Fruit fly (Drosophila melanogaster) whole organism, embryonic: ENCODE measurements around the gene CG2124.

Experiments used
- BtbVII ChIP-seq: fragments of 200-800 bp; sonication (Bioruptor generic); optimal IDR thresholded peaks from 3 replicates; lab custom pipeline; 2017; ENCODE audit warnings: missing biosample characterization, mild to moderate bottlenecking, missing genetic modification characterization
- CG11695 ChIP-seq: fragments of 200-800 bp; sonication (Bioruptor generic); IDR thresholded peaks from 3 replicates; pipeline ENCODE4 v1.3.6; 2022; ENCODE audit warnings: missing biosample characterization, missing genetic modification characterization
- CG12071 ChIP-seq: fragments of 200-800 bp; sonication (Bioruptor generic); optimal IDR thresholded peaks from 3 replicates; lab custom pipeline; 2018; ENCODE audit warnings: missing biosample characterization, mild to moderate bottlenecking, missing genetic modification characterization
- CG12155 ChIP-seq: fragments of 200-800 bp; sonication (Bioruptor generic); optimal IDR thresholded peaks from 3 replicates; lab custom pipeline; 2016; ENCODE audit warnings: missing biosample characterization, missing genetic modification characterization
- CG12391 ChIP-seq: fragments of 200-800 bp; sonication (Bioruptor generic); optimal IDR thresholded peaks from 3 replicates; lab custom pipeline; 2018; ENCODE audit warnings: missing biosample characterization, mild to moderate bottlenecking, missing genetic modification characterization, moderate library complexity
- CG12942 ChIP-seq: fragments of 200-800 bp; sonication (Bioruptor generic); optimal IDR thresholded peaks from 3 replicates; lab custom pipeline; 2016; ENCODE audit warnings: missing biosample characterization, missing genetic modification characterization
- CG13287 ChIP-seq: fragments of 200-800 bp; sonication (Bioruptor generic); IDR thresholded peaks from 2 replicates; pipeline ENCODE4 v1.3.6; 2022; ENCODE audit warnings: missing biosample characterization, missing genetic modification characterization; ENCODE audit not compliant: partially characterized antibody
- CG14050 ChIP-seq: fragments of 200-800 bp; sonication (Bioruptor generic); IDR thresholded peaks from 3 replicates; pipeline ENCODE4 v1.3.6; 2022; ENCODE audit warnings: missing biosample characterization, missing genetic modification characterization
- CG14860 ChIP-seq: fragments of 200-800 bp; sonication (Bioruptor generic); IDR thresholded peaks from 3 replicates; pipeline ENCODE4 v1.3.6; 2022; ENCODE audit warnings: missing biosample characterization, missing genetic modification characterization; ENCODE audit not compliant: partially characterized antibody
- CG15011 ChIP-seq: fragments of 200-800 bp; sonication (Bioruptor generic); optimal IDR thresholded peaks from 3 replicates; lab custom pipeline; 2018; ENCODE audit warnings: missing biosample characterization, mild to moderate bottlenecking, missing genetic modification characterization
- CG18262 ChIP-seq: fragments of 200-800 bp; optimal IDR thresholded peaks from 3 replicates; lab custom pipeline; 2019; ENCODE audit warnings: missing biosample characterization, mild to moderate bottlenecking, missing genetic modification characterization, moderate library complexity
- CG2202 ChIP-seq: fragments of 200-800 bp; sonication (Bioruptor generic); optimal IDR thresholded peaks from 2 replicates; lab custom pipeline; 2018; ENCODE audit warnings: missing biosample characterization, mild to moderate bottlenecking, missing genetic modification characterization
- CG30403 ChIP-seq: fragments of 200-800 bp; sonication (Bioruptor generic); optimal IDR thresholded peaks from 3 replicates; lab custom pipeline; 2016; ENCODE audit warnings: missing biosample characterization, missing genetic modification characterization
- CG31224 ChIP-seq: fragments of 200-800 bp; sonication (Bioruptor generic); IDR thresholded peaks from 2 replicates; pipeline ENCODE4 v1.3.6; 2022; ENCODE audit warnings: missing biosample characterization, missing genetic modification characterization
- CG42726 ChIP-seq: fragments of 200-800 bp; sonication (Bioruptor generic); IDR thresholded peaks from 2 replicates; pipeline ENCODE4 v1.3.6; 2022; ENCODE audit warnings: missing biosample characterization, missing genetic modification characterization; ENCODE audit not compliant: partially characterized antibody
- CG4730 ChIP-seq: fragments of 200-800 bp; sonication (Bioruptor generic); IDR thresholded peaks from 2 replicates; pipeline ENCODE4 v1.3.6; 2022; ENCODE audit warnings: missing biosample characterization, missing genetic modification characterization
- CG5180 ChIP-seq: fragments of 200-800 bp; sonication (Bioruptor generic); optimal IDR thresholded peaks from 3 replicates; lab custom pipeline; 2017; ENCODE audit warnings: missing biosample characterization, missing genetic modification characterization, mild to moderate bottlenecking, moderate library complexity, missing genetic modification reagents
- CG6689 ChIP-seq: fragments of 200-800 bp; sonication (Bioruptor generic); IDR thresholded peaks from 2 replicates; pipeline ENCODE4 v1.3.6; 2022; ENCODE audit warnings: missing biosample characterization, missing genetic modification characterization
- CG7745 ChIP-seq: fragments of 200-800 bp; sonication (Bioruptor generic); optimal IDR thresholded peaks from 2 replicates; lab custom pipeline; 2018; ENCODE audit warnings: missing biosample characterization, mild to moderate bottlenecking, missing genetic modification characterization, moderate library complexity
- CG7987 ChIP-seq: fragments of 200-800 bp; sonication (Bioruptor generic); optimal IDR thresholded peaks from 2 replicates; lab custom pipeline; 2018; ENCODE audit warnings: missing biosample characterization, mild to moderate bottlenecking, missing genetic modification characterization, moderate library complexity
- CG9437 ChIP-seq: fragments of 200-800 bp; sonication (Bioruptor generic); optimal IDR thresholded peaks from 2 replicates; lab custom pipeline; 2018; ENCODE audit warnings: missing biosample characterization, mild to moderate bottlenecking, missing genetic modification characterization
- CrebB ChIP-seq: fragments of 200-800 bp; sonication (Bioruptor generic); optimal IDR thresholded peaks from 3 replicates; lab custom pipeline; 2018; ENCODE audit warnings: missing biosample characterization, mild to moderate bottlenecking, missing genetic modification characterization
- Dek ChIP-seq: fragments of 200-800 bp; sonication (Bioruptor generic); optimal IDR thresholded peaks from 3 replicates; lab custom pipeline; 2019; ENCODE audit warnings: missing biosample characterization, mild to moderate bottlenecking, missing genetic modification characterization, moderate library complexity
- Fer1 ChIP-seq: fragments of 200-800 bp; sonication (Bioruptor generic); optimal IDR thresholded peaks from 2 replicates; lab custom pipeline; 2017; ENCODE audit warnings: missing biosample characterization, mild to moderate bottlenecking, missing genetic modification characterization
- Gsc ChIP-seq: fragments of 200-800 bp; sonication (Bioruptor generic); IDR thresholded peaks from 2 replicates; pipeline ENCODE4 v1.3.6; 2022; ENCODE audit warnings: missing biosample characterization, missing genetic modification characterization
- HLH3B ChIP-seq: fragments of 200-800 bp; sonication (Bioruptor generic); IDR thresholded peaks from 2 replicates; pipeline ENCODE4 v1.3.6; 2022; ENCODE audit warnings: missing biosample characterization, missing genetic modification characterization
- HmgD ChIP-seq: fragments of 200-800 bp; sonication (Bioruptor generic); optimal IDR thresholded peaks from 3 replicates; lab custom pipeline; 2016; ENCODE audit warnings: missing biosample characterization, missing genetic modification characterization
- Hr51 ChIP-seq, 2 experiments: fragments of 200-800 bp; sonication (Bioruptor generic); optimal IDR thresholded peaks; 2 replicates in 1 of 2; 3 replicates in 1 of 2; lab custom pipeline; 2016 to 2018; ENCODE audit warnings: missing biosample characterization in 2 of 2, missing genetic modification characterization in 2 of 2, mild to moderate bottlenecking in 1 of 2, moderate library complexity in 1 of 2
- Max ChIP-seq: fragments of 200-800 bp; sonication (Bioruptor generic); optimal IDR thresholded peaks from 2 replicates; lab custom pipeline; 2016; ENCODE audit warnings: missing biosample characterization, mild to moderate bottlenecking, missing genetic modification characterization
- Mes4 ChIP-seq: fragments of 200-800 bp; sonication (Bioruptor generic); optimal IDR thresholded peaks from 2 replicates; lab custom pipeline; 2016; ENCODE audit warnings: missing biosample characterization, missing genetic modification characterization
- Nf-YA ChIP-seq: fragments of 200-800 bp; sonication (Bioruptor generic); IDR thresholded peaks from 2 replicates; pipeline ENCODE4 v1.3.6; 2022; ENCODE audit warnings: missing biosample characterization, missing genetic modification characterization
- PHDP ChIP-seq: fragments of 200-800 bp; sonication (Bioruptor generic); optimal IDR thresholded peaks from 3 replicates; lab custom pipeline; 2018; ENCODE audit warnings: missing biosample characterization, mild to moderate bottlenecking, missing genetic modification characterization, moderate library complexity
- Sin3A ChIP-seq: fragments of >200 bp; optimal IDR thresholded peaks from 2 replicates; lab custom pipeline; 2018
- abd-A ChIP-seq: fragments of 200-800 bp; sonication (Bioruptor generic); optimal IDR thresholded peaks from 3 replicates; lab custom pipeline; 2019; ENCODE audit warnings: missing biosample characterization, mild to moderate bottlenecking, missing genetic modification characterization, moderate library complexity
- bigmax ChIP-seq: fragments of 200-800 bp; sonication (Bioruptor generic); optimal IDR thresholded peaks from 2 replicates; lab custom pipeline; 2018; ENCODE audit warnings: missing biosample characterization, mild to moderate bottlenecking, missing genetic modification characterization
- cg ChIP-seq: fragments of 200-800 bp; sonication (Bioruptor generic); optimal IDR thresholded peaks from 3 replicates; lab custom pipeline; 2019; ENCODE audit warnings: missing biosample characterization, mild to moderate bottlenecking, missing genetic modification characterization, moderate library complexity
- chn ChIP-seq: fragments of 200-800 bp; sonication (Bioruptor generic); optimal IDR thresholded peaks from 2 replicates; lab custom pipeline; 2016; ENCODE audit warnings: missing biosample characterization, missing genetic modification characterization
- corto ChIP-seq: fragments of 200-800 bp; sonication (Bioruptor generic); optimal IDR thresholded peaks from 2 replicates; lab custom pipeline; 2016; ENCODE audit warnings: missing biosample characterization, mild to moderate bottlenecking, missing genetic modification characterization, moderate library complexity
- dan ChIP-seq: fragments of 200-800 bp; sonication (Bioruptor generic); IDR thresholded peaks from 2 replicates; pipeline ENCODE4 v1.3.6; 2022; ENCODE audit warnings: missing biosample characterization, missing genetic modification characterization
- dpn ChIP-seq, 2 experiments: fragments of 200-800 bp; sonication (Bioruptor generic); optimal IDR thresholded peaks; 3 replicates each; lab custom pipeline; 2016; ENCODE audit warnings: missing biosample characterization in 2 of 2, missing genetic modification characterization in 2 of 2
- fru ChIP-seq: fragments of >200 bp; optimal IDR thresholded peaks from 2 replicates; lab custom pipeline; 2017
- gcm ChIP-seq: fragments of 200-800 bp; sonication (Bioruptor generic); optimal IDR thresholded peaks from 2 replicates; lab custom pipeline; 2019; ENCODE audit warnings: missing biosample characterization, mild to moderate bottlenecking, missing genetic modification characterization, moderate library complexity
- gro ChIP-seq: fragments of 200-800 bp; sonication (Bioruptor generic); optimal IDR thresholded peaks from 2 replicates; lab custom pipeline; 2016; ENCODE audit warnings: missing biosample characterization, missing genetic modification characterization
- kah ChIP-seq: fragments of 200-800 bp; sonication (Bioruptor generic); optimal IDR thresholded peaks from 2 replicates; lab custom pipeline; 2018; ENCODE audit warnings: missing biosample characterization, mild to moderate bottlenecking, missing genetic modification characterization
- kay ChIP-seq: fragments of 200-800 bp; sonication (Bioruptor generic); optimal IDR thresholded peaks from 2 replicates; lab custom pipeline; 2016; ENCODE audit warnings: missing biosample characterization, missing genetic modification characterization
- phol ChIP-seq: fragments of 200-800 bp; sonication (Bioruptor generic); optimal IDR thresholded peaks from 3 replicates; lab custom pipeline; 2018; ENCODE audit warnings: missing biosample characterization, mild to moderate bottlenecking, missing genetic modification characterization, moderate library complexity
- ro ChIP-seq: fragments of 200-800 bp; sonication (Bioruptor generic); IDR thresholded peaks from 2 replicates; pipeline ENCODE4 v1.3.6; 2022; ENCODE audit warnings: missing biosample characterization, missing genetic modification characterization
- salm ChIP-seq: fragments of 200-800 bp; sonication (Bioruptor generic); optimal IDR thresholded peaks from 2 replicates; lab custom pipeline; 2018; ENCODE audit warnings: missing biosample characterization, mild to moderate bottlenecking, missing genetic modification characterization
- sd ChIP-seq: fragments of 200-800 bp; sonication (Bioruptor generic); optimal IDR thresholded peaks from 3 replicates; lab custom pipeline; 2018; ENCODE audit warnings: missing biosample characterization, mild to moderate bottlenecking, missing genetic modification characterization, moderate library complexity
- sim ChIP-seq: fragments of 200-800 bp; sonication (Bioruptor generic); IDR thresholded peaks from 2 replicates; pipeline ENCODE4 v1.3.6; 2022; ENCODE audit warnings: missing biosample characterization, missing genetic modification characterization
- sob ChIP-seq: fragments of 200-800 bp; sonication (Bioruptor generic); IDR thresholded peaks from 2 replicates; pipeline ENCODE4 v1.3.6; 2022; ENCODE audit warnings: missing biosample characterization, missing genetic modification characterization

Gene CG2124

DNA sequence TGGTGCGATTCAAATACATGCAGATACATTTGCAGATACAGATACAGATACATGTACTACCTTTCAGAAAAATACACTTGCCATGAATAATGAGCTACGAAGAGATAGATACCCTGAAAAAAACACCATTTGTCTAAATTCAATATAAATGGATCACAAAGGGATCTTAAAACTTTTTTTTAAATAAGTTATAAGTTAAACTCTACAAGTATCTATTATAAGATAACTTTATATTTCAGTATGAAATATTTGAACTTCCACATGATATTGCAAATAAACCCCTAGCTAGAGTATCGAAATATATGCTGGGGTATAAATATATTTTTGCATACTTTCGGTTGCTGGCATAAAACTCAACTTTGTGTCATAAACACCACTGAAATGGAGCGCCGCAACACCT lies 34.5 kb upstream of the CG2124 start (continued):
- no peak for TF ChIP-seq CrebB (tag; lab: Kevin White, UChicago)
- no peak for TF ChIP-seq kay (GFP tag; lab: Kevin White, UChicago)
- no peak for TF ChIP-seq Sin3A
- TF ChIP-seq dan = no peak
- TF ChIP-seq CG14860 = no peak
- TF ChIP-seq CG30403 (GFP tag; lab: Kevin White, UChicago) = peak; percentile 56
- peak; percentile 24 for TF ChIP-seq CG12155 (GFP tag; lab: Kevin White, UChicago)
- peak in 1 of 2 experiments; percentile 76 for TF ChIP-seq Hr51 (GFP tag; optimal IDR thresholded peaks at IDR 0.05; lab: Kevin White, UChicago)
- no peak for TF ChIP-seq kah (GFP tag; lab: Kevin White, UChicago)
- TF ChIP-seq Nf-YA (GFP tag; lab: Robert Waterston, UW) = no peak
- peak; percentile 13 for TF ChIP-seq sd (tag; lab: Kevin White, UChicago)
- TF ChIP-seq CG13287 (GFP tag; lab: Robert Waterston, UW) = no peak
- no peak for TF ChIP-seq CG7987 (GFP tag; lab: Kevin White, UChicago)
- TF ChIP-seq CG11695 = 0 out of 3 replicates have a peak, but pooled peaks have one; percentile 14
- TF ChIP-seq Mes4 = no peak
- TF ChIP-seq abd-A (tag; lab: Kevin White, UChicago) = no peak
- peak; percentile 11 for TF ChIP-seq BtbVII (GFP tag; lab: Kevin White, UChicago)
- TF ChIP-seq HLH3B (GFP tag; lab: Robert Waterston, UW) = peak; percentile 47; the same call in 1 of the 2 replicates
- no peak for TF ChIP-seq CG42726
- no peak for TF ChIP-seq chn (GFP tag; lab: Kevin White, UChicago)
- peak; percentile 1 for TF ChIP-seq CG12071 (GFP tag; lab: Kevin White, UChicago)
- peak; percentile 65 for TF ChIP-seq Dek (tag; lab: Kevin White, UChicago)
- no peak for TF ChIP-seq sim (GFP tag; lab: Robert Waterston, UW)
- peak; percentile 53 for TF ChIP-seq CG6689 (GFP tag; lab: Robert Waterston, UW)
- no peak for TF ChIP-seq corto
- peak; percentile 80 for TF ChIP-seq PHDP
- no peak for TF ChIP-seq Gsc
- no peak for TF ChIP-seq CG12942 (GFP tag; lab: Kevin White, UChicago)
- peak; percentile 7 for TF ChIP-seq CG5180 (GFP tag; lab: Kevin White, UChicago)
- peak in 1 of 2 experiments; percentile 37 for TF ChIP-seq dpn (GFP tag; optimal IDR thresholded peaks at IDR 0.05; lab: Kevin White, UChicago)
- TF ChIP-seq phol (tag; lab: Kevin White, UChicago) = peak; percentile 66
- no peak for TF ChIP-seq CG2202 (tag; lab: Kevin White, UChicago)
- TF ChIP-seq gro (GFP tag; lab: Kevin White, UChicago) = no peak
- TF ChIP-seq sob = peak; percentile 54
- no peak for TF ChIP-seq bigmax (GFP tag; lab: Kevin White, UChicago)
- 0 out of 2 replicates have a peak, but pooled peaks have one; percentile 21 for TF ChIP-seq CG4730
- peak; percentile 31; the same call in 1 of the 2 replicates for TF ChIP-seq CG31224
- TF ChIP-seq HmgD (GFP tag; lab: Kevin White, UChicago) = no peak
- TF ChIP-seq CG14050 (GFP tag; lab: Robert Waterston, UW) = no peak
- TF ChIP-seq CG15011 = peak; percentile 40
- TF ChIP-seq Fer1 = peak; percentile 47
- peak; percentile 37 for TF ChIP-seq CG9437 (GFP tag; lab: Kevin White, UChicago)
- TF ChIP-seq cg (GFP tag; lab: Kevin White, UChicago) = peak; percentile 30
- no peak for TF ChIP-seq fru (lab: Kevin White, UChicago)
- peak; percentile 26 for TF ChIP-seq gcm
- TF ChIP-seq CG7745 (tag; lab: Kevin White, UChicago) = no peak
- TF ChIP-seq CG18262 (tag; lab: Kevin White, UChicago) = peak; percentile 54
- peak; percentile 9 for TF ChIP-seq salm
- TF ChIP-seq ro (GFP tag; lab: Robert Waterston, UW) = no peak
- TF ChIP-seq Max (GFP tag; lab: Kevin White, UChicago) = peak; percentile 3
- peak; percentile 64 for TF ChIP-seq CG12391 (tag; lab: Kevin White, UChicago)
